Worm (Caenorhabditis elegans): ENCODE results near the gene Y57G11C.1147.

- no peak for TF ChIP-seq pha-4 (tag; optimal IDR thresholded peaks at IDR 0.05)
- TF ChIP-seq jun-1 (tag; optimal IDR thresholded peaks at IDR 0.05) = no peak
- no peak for TF ChIP-seq elt-3 (tag; optimal IDR thresholded peaks at IDR 0.05)
- no peak for TF ChIP-seq nhr-12 (tag; optimal IDR thresholded peaks at IDR 0.05)
- TF ChIP-seq elt-1 (tag; optimal IDR thresholded peaks at IDR 0.05) = no peak
- no peak for TF ChIP-seq ceh-28 (tag; optimal IDR thresholded peaks at IDR 0.05)
- no peak for TF ChIP-seq lin-15B (tag; optimal IDR thresholded peaks at IDR 0.05)
- TF ChIP-seq eor-1 (tag; optimal IDR thresholded peaks at IDR 0.05) = no peak
These were observed 42.4 kb downstream of the Y57G11C.1147 start, which contains the start of gene Y57G11C.499 for ce11 chrIV:14754912-14755311.
